Worm (Caenorhabditis elegans): Measurements from ENCODE around the gene D1014.13.

Gene D1014.13

DNA sequence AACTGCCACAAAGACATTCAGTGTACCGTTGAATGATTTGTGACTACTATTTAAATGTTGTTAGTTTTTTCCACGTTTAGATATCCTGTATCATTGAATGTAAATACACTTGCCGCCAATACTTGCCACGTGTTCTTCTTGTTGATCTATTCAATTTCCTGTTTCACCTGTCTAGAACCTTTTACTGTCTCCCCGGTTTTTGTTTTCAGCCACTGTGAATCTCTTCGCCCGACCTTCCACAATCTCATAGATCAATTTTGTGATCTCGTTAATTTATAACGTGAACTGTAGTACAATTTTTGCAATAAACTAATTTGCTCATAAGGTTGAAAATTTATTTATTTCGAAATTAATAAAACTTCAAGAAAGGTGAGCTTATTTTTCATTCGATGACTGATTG lies at the start of gene D1014.13:
Gene D1014.13 (plus strand): TSS at position 301 of the 400 bp plus-strand sequence.
- TF ChIP-seq hlh-1 (tag; optimal IDR thresholded peaks at IDR 0.05) (no peak), snpc-4 (tag; optimal IDR thresholded peaks at IDR 0.05) (no peak), sem-2 (GFP tag; optimal IDR thresholded peaks at IDR 0.05) (no peak), unc-39 (tag; optimal IDR thresholded peaks at IDR 0.05) (no peak), mep-1 (tag; optimal IDR thresholded peaks at IDR 0.05) (no peak), tbx-8 (GFP tag; optimal IDR thresholded peaks at IDR 0.05) (no peak), ceh-83 (GFP tag; optimal IDR thresholded peaks at IDR 0.05) (no peak), ceh-43 (GFP tag; optimal IDR thresholded peaks at IDR 0.05) (no peak), cnd-1 (tag; optimal IDR thresholded peaks at IDR 0.05) (no peak), nhr-237 (tag; optimal IDR thresholded peaks at IDR 0.05) (no peak), pha-4 (tag; optimal IDR thresholded peaks at IDR 0.05) (no peak), bed-3 (GFP tag; optimal IDR thresholded peaks at IDR 0.05) (no peak), ceh-39 (tag; optimal IDR thresholded peaks at IDR 0.05) (no peak), ztf-11 (tag; optimal IDR thresholded peaks at IDR 0.05) (no peak), M03D4.4 (tag; optimal IDR thresholded peaks at IDR 0.05) (no peak), ces-1 (GFP tag; optimal IDR thresholded peaks at IDR 0.05) (no peak)

ce11 chrV:8098239-8098638 lies 47.2 kb upstream of the D1014.13 start, which contains the start of gene str-145:
str-145 (minus strand) TSS chrV:8098339.
- no peak for TF ChIP-seq unc-62 (GFP tag; optimal IDR thresholded peaks at IDR 0.05)
- no peak for TF ChIP-seq mep-1 (tag; optimal IDR thresholded peaks at IDR 0.05)
- TF ChIP-seq flh-1 (GFP tag; optimal IDR thresholded peaks at IDR 0.05), result no peak
- TF ChIP-seq sem-2 (GFP tag; optimal IDR thresholded peaks at IDR 0.05), result no peak
- no peak for TF ChIP-seq nhr-12 (tag; optimal IDR thresholded peaks at IDR 0.05)
- no peak for TF ChIP-seq ztf-11 (tag; optimal IDR thresholded peaks at IDR 0.05)
- no peak for TF ChIP-seq cnd-1 (tag; optimal IDR thresholded peaks at IDR 0.05)
- TF ChIP-seq elt-1 (tag; optimal IDR thresholded peaks at IDR 0.05; ENCODE audit: borderline replicate concordance, insufficient read depth), result no peak
- TF ChIP-seq nhr-2 (tag; optimal IDR thresholded peaks at IDR 0.05), result no peak
- TF ChIP-seq ces-1 (GFP tag; optimal IDR thresholded peaks at IDR 0.05), result no peak
- TF ChIP-seq zip-8 (tag; optimal IDR thresholded peaks at IDR 0.05), result no peak
- TF ChIP-seq M03D4.4 (tag; optimal IDR thresholded peaks at IDR 0.05), result no peak
- TF ChIP-seq mab-5 (tag; optimal IDR thresholded peaks at IDR 0.05), result no peak
- TF ChIP-seq unc-120 (tag; optimal IDR thresholded peaks at IDR 0.05; ENCODE audit: poor library complexity, severe bottlenecking), result no peak
- TF ChIP-seq ceh-83 (GFP tag; optimal IDR thresholded peaks at IDR 0.05), result no peak
- no peak for TF ChIP-seq nhr-76 (tag; optimal IDR thresholded peaks at IDR 0.05)
- no peak for TF ChIP-seq blmp-1 (tag; optimal IDR thresholded peaks at IDR 0.05)
- TF ChIP-seq nhr-237 (tag; optimal IDR thresholded peaks at IDR 0.05), result no peak
- no peak for TF ChIP-seq ceh-43 (GFP tag; optimal IDR thresholded peaks at IDR 0.05)

ce11 chrV:8099306-8099705 lies 46.1 kb upstream of the D1014.13 start, which contains the start of gene sdz-23:
sdz-23 (plus strand) TSS chrV:8099606.
- TF ChIP-seq zip-8 (tag; optimal IDR thresholded peaks at IDR 0.05) (no peak), mab-5 (tag; optimal IDR thresholded peaks at IDR 0.05) (no peak), lin-32 (GFP tag; optimal IDR thresholded peaks at IDR 0.05) (no peak)

- TF ChIP-seq mls-2 (tag; optimal IDR thresholded peaks at IDR 0.05) (no peak), elt-3 (tag; optimal IDR thresholded peaks at IDR 0.05) (no peak), nhr-28 (tag; optimal IDR thresholded peaks at IDR 0.05) (no peak), nhr-237 (tag; optimal IDR thresholded peaks at IDR 0.05) (no peak), mab-5 (tag; optimal IDR thresholded peaks at IDR 0.05) (no peak), ceh-43 (GFP tag; optimal IDR thresholded peaks at IDR 0.05) (no peak), bed-3 (GFP tag; optimal IDR thresholded peaks at IDR 0.05) (no peak), ztf-11 (tag; optimal IDR thresholded peaks at IDR 0.05) (no peak), ceh-83 (GFP tag; optimal IDR thresholded peaks at IDR 0.05) (no peak), nhr-76 (tag; optimal IDR thresholded peaks at IDR 0.05) (no peak), tbx-8 (GFP tag; optimal IDR thresholded peaks at IDR 0.05) (no peak), blmp-1 (tag; optimal IDR thresholded peaks at IDR 0.05) (no peak), pha-4 (tag; optimal IDR thresholded peaks at IDR 0.05) (no peak)
These were observed 42.5 kb upstream of the D1014.13 start, which contains the start of gene str-90 for ce11 chrV:8102960-8103359. str-90 (plus strand) TSS chrV:8103260.

DNA sequence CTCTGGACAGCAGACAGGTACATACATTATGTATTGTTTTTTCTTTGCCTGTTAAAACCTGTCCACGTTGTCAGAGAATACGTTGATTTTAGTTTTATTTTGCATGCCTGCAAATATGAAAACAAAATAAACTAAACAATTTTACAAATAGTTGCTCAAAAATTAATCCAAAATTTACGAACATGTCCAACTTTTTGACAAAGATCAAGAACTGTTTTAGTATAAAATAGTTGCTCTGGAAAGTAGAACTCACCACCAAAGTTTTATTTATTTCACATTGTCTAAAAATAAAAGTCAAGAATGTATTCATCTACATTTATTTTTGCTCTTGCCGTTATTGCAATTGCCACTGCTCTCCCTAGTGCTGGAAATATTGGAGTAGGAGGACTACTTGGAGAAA lies 41.0 kb upstream of the D1014.13 start, which contains the start of gene srlf-16:
Gene srlf-16 (plus strand): TSS at position 301 of the 400 bp plus-strand sequence.
- TF ChIP-seq hlh-1 (tag; optimal IDR thresholded peaks at IDR 0.05) (no peak), ces-1 (GFP tag; optimal IDR thresholded peaks at IDR 0.05) (no peak), flh-1 (GFP tag; optimal IDR thresholded peaks at IDR 0.05) (no peak), lin-13 (tag; optimal IDR thresholded peaks at IDR 0.05) (no peak), ceh-43 (GFP tag; optimal IDR thresholded peaks at IDR 0.05) (no peak), elt-3 (tag; optimal IDR thresholded peaks at IDR 0.05) (no peak), lin-32 (GFP tag; optimal IDR thresholded peaks at IDR 0.05) (no peak), drap-1 (GFP tag; optimal IDR thresholded peaks at IDR 0.05) (no peak), nhr-237 (tag; optimal IDR thresholded peaks at IDR 0.05) (no peak), unc-62 (GFP tag; optimal IDR thresholded peaks at IDR 0.05) (no peak), lsy-2 (tag; optimal IDR thresholded peaks at IDR 0.05) (no peak), zip-8 (tag; optimal IDR thresholded peaks at IDR 0.05) (no peak), bed-3 (GFP tag; optimal IDR thresholded peaks at IDR 0.05) (no peak), ceh-83 (GFP tag; optimal IDR thresholded peaks at IDR 0.05) (no peak), ceh-39 (tag; optimal IDR thresholded peaks at IDR 0.05) (no peak), elt-1 (tag; optimal IDR thresholded peaks at IDR 0.05; ENCODE audit: borderline replicate concordance, insufficient read depth) (no peak), sem-2 (GFP tag; optimal IDR thresholded peaks at IDR 0.05) (no peak)

All from whole organism, mixed stage, embryonic.